Worm (Caenorhabditis elegans) whole organism, young adult: Measurements from ENCODE around the gene C09E7.10.

ENCODE experiments used
- K12H6.12 ChIP-seq: fragments of 200-800 bp; sonication (Bioruptor generic); optimal IDR thresholded peaks from 2 replicates; lab custom pipeline; 2018; ENCODE audit warnings: mild to moderate bottlenecking, missing genetic modification characterization, missing compliant biosample characterization
- T07F8.4 ChIP-seq: sonication (generic microtip); optimal IDR thresholded peaks from 2 replicates; lab custom pipeline; 2016; ENCODE audit warnings: mild to moderate bottlenecking, missing genetic modification characterization, moderate library complexity, missing compliant biosample characterization
- ama-1 ChIP-seq, 3 experiments: fragments of 150-350 bp in 1 of 3; sonication (generic microtip) in 2 of 3; optimal IDR thresholded peaks; 2 replicates each; lab custom pipeline; 2014 to 2018; ENCODE audit warnings: missing biosample characterization in 2 of 3, missing genetic modification characterization in 2 of 3, missing genetic modification reagents in 2 of 3
- ceh-100 ChIP-seq: fragments of 200-800 bp; sonication (Bioruptor generic); IDR thresholded peaks from 2 replicates; pipeline ENCODE4 v1.3.6; 2022; ENCODE audit warnings: missing genetic modification reagents, missing genetic modification characterization, missing compliant biosample characterization
- ceh-79 ChIP-seq: sonication (generic microtip); optimal IDR thresholded peaks from 2 replicates; lab custom pipeline; 2017; ENCODE audit warnings: mild to moderate bottlenecking, missing genetic modification characterization, missing compliant biosample characterization
- fkh-3 ChIP-seq: sonication (generic microtip); optimal IDR thresholded peaks from 2 replicates; lab custom pipeline; 2016; ENCODE audit warnings: mild to moderate bottlenecking, missing genetic modification characterization, missing compliant biosample characterization
- lin-35 ChIP-seq, 3 experiments: fragments of 150-350 bp in 2 of 3; sonication (generic microtip) in 1 of 3; optimal IDR thresholded peaks; 2 replicates each; lab custom pipeline; 2014 to 2018; ENCODE audit warnings: missing biosample characterization in 3 of 3, missing genetic modification characterization in 3 of 3, missing genetic modification reagents in 3 of 3
- lin-40 ChIP-seq: sonication (generic microtip); optimal IDR thresholded peaks from 2 replicates; lab custom pipeline; 2016; ENCODE audit warnings: missing genetic modification characterization, mild to moderate bottlenecking, missing compliant biosample characterization, missing genotype, missing genetic modification reagents
- madf-6 ChIP-seq: fragments of 200-800 bp; sonication (Bioruptor generic); IDR thresholded peaks from 2 replicates; pipeline ENCODE4 v1.3.6; 2022; ENCODE audit warnings: missing genetic modification reagents, missing genetic modification characterization, missing compliant biosample characterization
- pbrm-1 ChIP-seq: fragments of 200-800 bp; sonication (Bioruptor generic); IDR thresholded peaks from 2 replicates; pipeline ENCODE4 v1.3.6; 2022; ENCODE audit warnings: missing genetic modification reagents, missing genetic modification characterization, missing compliant biosample characterization
- snpc-3.4 ChIP-seq: sonication (generic microtip); optimal IDR thresholded peaks from 2 replicates; lab custom pipeline; 2017; ENCODE audit warnings: missing genetic modification characterization, mild to moderate bottlenecking, missing compliant biosample characterization, antibody characterized with exemption, moderate library complexity, missing genotype, missing genetic modification reagents
- unc-62 ChIP-seq: fragments of 150-350 bp; optimal IDR thresholded peaks from 2 replicates; lab custom pipeline; 2014; ENCODE audit warnings: missing biosample characterization, missing genetic modification reagents, missing genetic modification characterization

ce11 chrIII:6498176-6498575 is 21.7 kb downstream of the C09E7.10 start, which contains the start of gene sdz-15:
- TF ChIP-seq ceh-79, result no peak
- no peak for TF ChIP-seq ama-1 (optimal IDR thresholded peaks at IDR 0.05; lab: Kevin White, UChicago)
- TF ChIP-seq ama-1 (GFP tag; optimal IDR thresholded peaks at IDR 0.05; lab: Kevin White, UChicago), result no peak
- no peak for TF ChIP-seq madf-6 (GFP tag; lab: Robert Waterston, UW)
- no peak for TF ChIP-seq snpc-3.4 (tag; lab: Kevin White, UChicago)
- TF ChIP-seq lin-35 (GFP tag; optimal IDR thresholded peaks at IDR 0.05; lab: Kevin White, UChicago), result no peak
- no peak for TF ChIP-seq lin-40 (tag; lab: Kevin White, UChicago)
- TF ChIP-seq unc-62 (GFP tag; lab: Kevin White, UChicago), result no peak
- no peak for TF ChIP-seq ceh-100 (GFP tag; lab: Robert Waterston, UW)
- TF ChIP-seq fkh-3 (tag; lab: Kevin White, UChicago), result no peak
- no peak for TF ChIP-seq T07F8.4 (tag; lab: Kevin White, UChicago)
- no peak for TF ChIP-seq K12H6.12 (tag; lab: Kevin White, UChicago)
- TF ChIP-seq pbrm-1 (GFP tag; lab: Robert Waterston, UW), result no peak
